Worm (Caenorhabditis elegans) whole organism, dauer: ENCODE data around the gene Y46G5A.28.

Experiments
- unc-62 ChIP-seq: sonication (generic microtip); optimal IDR thresholded peaks from 2 replicates; lab custom pipeline; 2017; ENCODE audit warnings: missing biosample characterization, missing genetic modification reagents, missing genetic modification characterization

Gene Y46G5A.28

DNA sequence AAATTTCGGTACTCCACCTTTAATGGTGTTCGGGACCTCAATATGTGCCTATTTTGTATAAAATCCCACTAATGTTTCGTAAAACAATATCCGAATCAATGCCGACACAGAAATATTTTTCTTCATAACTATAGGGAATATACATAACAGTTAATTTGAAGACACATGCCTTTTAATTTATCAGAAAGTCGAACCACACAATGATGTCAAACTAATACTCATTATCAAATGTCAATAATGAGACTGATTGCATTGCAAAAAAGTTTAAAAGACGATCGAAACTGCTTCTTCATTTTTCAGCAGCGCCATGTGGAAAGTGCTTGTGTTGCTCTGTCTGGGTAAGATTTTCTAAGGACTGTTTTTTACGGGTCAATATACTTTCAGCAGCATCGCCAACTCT is 50.8 kb downstream of the Y46G5A.28 start, which contains the start of gene clec-65:
Gene clec-65 (plus strand): TSS at position 301 of the 400 bp plus-strand sequence.
- no peak for TF ChIP-seq unc-62 (GFP tag; lab: Kevin White, UChicago)
